Fruit fly (Drosophila melanogaster) whole organism, wandering third instar larva: ENCODE data around the gene mus81.

Experiments
- Hr78 ChIP-seq: fragments of >200 bp; optimal IDR thresholded peaks from 2 replicates; lab custom pipeline; 2017; ENCODE audit warnings: missing biosample characterization, missing genetic modification characterization
- psq ChIP-seq: fragments of 200-800 bp; sonication (Bioruptor generic); optimal IDR thresholded peaks from 3 replicates; lab custom pipeline; 2017; ENCODE audit warnings: missing biosample characterization, mild to moderate bottlenecking, missing genetic modification characterization, moderate library complexity
- usp ChIP-seq: fragments of >200 bp; optimal IDR thresholded peaks from 2 replicates; lab custom pipeline; 2017; ENCODE audit warnings: missing biosample characterization, missing genetic modification characterization

dm6 chrX:930048-930800, 10.7 kb upstream of the mus81 start, which contains the start of gene CG3708:
- TF ChIP-seq usp = no peak
- no peak for TF ChIP-seq psq
- no peak for TF ChIP-seq Hr78 (GFP tag; lab: Kevin White, UChicago)
